Worm (Caenorhabditis elegans): ENCODE measurements around the gene snf-12.

ce11 chrX:9021645-9022044, 7.6 kb upstream of the snf-12 start, which contains the start of gene T25B6.5:
- no peak for TF ChIP-seq nhr-28 (tag; optimal IDR thresholded peaks at IDR 0.05)
- TF ChIP-seq unc-130 (GFP tag; optimal IDR thresholded peaks at IDR 0.05), result no peak
- no peak for TF ChIP-seq unc-39 (tag; optimal IDR thresholded peaks at IDR 0.05)
- no peak for TF ChIP-seq hlh-11 (tag; optimal IDR thresholded peaks at IDR 0.05)
- no peak for TF ChIP-seq F49E8.2 (tag; optimal IDR thresholded peaks at IDR 0.05; ENCODE audit: borderline replicate concordance)
- TF ChIP-seq nhr-76 (tag; optimal IDR thresholded peaks at IDR 0.05), result no peak
- TF ChIP-seq zag-1 (tag; optimal IDR thresholded peaks at IDR 0.05), result no peak
- no peak for TF ChIP-seq lin-13 (GFP tag; optimal IDR thresholded peaks at IDR 0.05)

Measured in whole organism, L4 larva.